Fruit fly (Drosophila melanogaster): Measurements from ENCODE around the gene CG5611.

The CG5611 gene

dm6 chr3R:27656686-27657535 lies 21.1 kb upstream of the CG5611 start, which contains the start of gene tau:
TSS of gene tau (minus strand) at chr3R:27656996.
- TF ChIP-seq CG32121 (GFP tag; IDR thresholded peaks at IDR 0.05) (peak; percentile 20; the same call in 1 of the 2 replicates), CG8301 (tag; optimal IDR thresholded peaks at IDR 0.05) (no peak)

dm6 chr3R:27655109-27655508 lies 19.2 kb upstream of the CG5611 start:
- TF ChIP-seq fd96Ca (GFP tag; IDR thresholded peaks at IDR 0.05) (peak; percentile 46; the same call in 1 of the 3 replicates), CG10348 (GFP tag; IDR thresholded peaks at IDR 0.05) (no peak), CG14655 (GFP tag; optimal IDR thresholded peaks at IDR 0.05) (peak; percentile 53), Ets98B (GFP tag; IDR thresholded peaks at IDR 0.05) (no peak; the same call in 1 of the 2 replicates), CG34367 (tag; optimal IDR thresholded peaks at IDR 0.05) (peak; percentile 5), CG32121 (GFP tag; IDR thresholded peaks at IDR 0.05) (peak; percentile 59), CG9948 (tag; optimal IDR thresholded peaks at IDR 0.05) (peak; percentile 36), CG4496 (GFP tag; IDR thresholded peaks at IDR 0.05) (peak; percentile 60), CG8159 (tag; optimal IDR thresholded peaks at IDR 0.05) (peak; percentile 29), CG8301 (tag; optimal IDR thresholded peaks at IDR 0.05) (peak; percentile 47)

DNA sequence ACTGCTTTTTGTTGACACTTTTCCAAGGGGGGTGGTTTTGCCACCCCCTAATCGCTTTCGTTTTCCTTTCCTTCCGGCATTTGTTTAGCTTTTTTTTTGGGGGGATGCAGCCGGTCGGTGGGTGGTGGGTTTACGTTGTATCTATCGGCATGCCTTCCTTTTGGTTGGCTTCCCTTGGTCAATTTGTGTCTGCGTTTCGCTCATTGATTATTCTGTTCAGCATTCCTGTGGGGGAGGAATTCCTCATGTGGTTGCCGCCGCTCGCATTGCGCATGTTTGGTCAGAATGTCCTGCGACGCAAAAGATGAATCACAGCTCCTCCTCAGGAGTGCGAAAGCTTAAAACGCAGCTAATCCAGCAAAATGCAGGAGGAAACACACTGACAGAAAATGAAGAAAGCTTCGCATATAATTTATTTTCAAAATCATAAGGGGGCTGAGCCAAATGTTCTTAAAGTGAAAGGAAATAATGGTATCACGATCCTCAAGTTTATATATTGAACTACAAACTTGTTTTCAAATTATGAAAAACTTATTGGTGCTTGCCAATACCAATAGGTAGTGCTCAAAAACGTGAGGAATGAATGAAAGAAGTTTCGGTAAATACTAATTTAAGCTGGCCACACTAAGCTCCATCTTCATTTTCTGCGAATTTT lies 16.4 kb upstream of the CG5611 start, which contains the start of gene RpS10a:
TSS of gene RpS10a (plus strand) at position 605 of the 655 bp plus-strand sequence.
- TF ChIP-seq CG10348 (GFP tag; IDR thresholded peaks at IDR 0.05) (no peak), CG14655 (GFP tag; optimal IDR thresholded peaks at IDR 0.05) (no peak), D1 (tag; optimal IDR thresholded peaks at IDR 0.05) (no peak), EcR (GFP tag; optimal IDR thresholded peaks at IDR 0.05) (no peak), CG32121 (GFP tag; IDR thresholded peaks at IDR 0.05) (no peak), CG34367 (tag; optimal IDR thresholded peaks at IDR 0.05) (no peak), Pif1A (GFP tag; optimal IDR thresholded peaks at IDR 0.05) (no peak), CG13204 (GFP tag; optimal IDR thresholded peaks at IDR 0.05) (no peak), gl (tag; optimal IDR thresholded peaks at IDR 0.05) (no peak), fd96Ca (GFP tag; IDR thresholded peaks at IDR 0.05) (no peak), rn (GFP tag; IDR thresholded peaks at IDR 0.05) (no peak), CG12605 (GFP tag; IDR thresholded peaks at IDR 0.05) (no peak)

- no peak for TF ChIP-seq CG10348 (GFP tag; IDR thresholded peaks at IDR 0.05)
- TF ChIP-seq D1 (tag; optimal IDR thresholded peaks at IDR 0.05), result no peak
- no peak for TF ChIP-seq CG13204 (GFP tag; optimal IDR thresholded peaks at IDR 0.05)
- no peak for TF ChIP-seq gl (tag; optimal IDR thresholded peaks at IDR 0.05)
- no peak for TF ChIP-seq rn (GFP tag; IDR thresholded peaks at IDR 0.05)
- no peak for TF ChIP-seq CG32121 (GFP tag; IDR thresholded peaks at IDR 0.05)
- no peak for TF ChIP-seq CG17806 (tag; optimal IDR thresholded peaks at IDR 0.05)
- TF ChIP-seq CG15710 (tag; optimal IDR thresholded peaks at IDR 0.05), result no peak
- no peak for TF ChIP-seq Pif1A (GFP tag; optimal IDR thresholded peaks at IDR 0.05)
- no peak for TF ChIP-seq CG8159 (tag; optimal IDR thresholded peaks at IDR 0.05)
- TF ChIP-seq Snoo (tag; optimal IDR thresholded peaks at IDR 0.05), result no peak
- TF ChIP-seq Pif1B (GFP tag; optimal IDR thresholded peaks at IDR 0.05), result no peak
- TF ChIP-seq CG12605 (GFP tag; IDR thresholded peaks at IDR 0.05), result no peak
- no peak for TF ChIP-seq EcR (GFP tag; optimal IDR thresholded peaks at IDR 0.05)
- no peak for TF ChIP-seq fd96Ca (GFP tag; IDR thresholded peaks at IDR 0.05)
- no peak for TF ChIP-seq CG8301 (tag; optimal IDR thresholded peaks at IDR 0.05)
- TF ChIP-seq CG34367 (tag; optimal IDR thresholded peaks at IDR 0.05), result no peak
- no peak for TF ChIP-seq CG9948 (tag; optimal IDR thresholded peaks at IDR 0.05)
Observed at dm6 chr3R:27651710-27652109, 15.8 kb upstream of the CG5611 start.

DNA sequence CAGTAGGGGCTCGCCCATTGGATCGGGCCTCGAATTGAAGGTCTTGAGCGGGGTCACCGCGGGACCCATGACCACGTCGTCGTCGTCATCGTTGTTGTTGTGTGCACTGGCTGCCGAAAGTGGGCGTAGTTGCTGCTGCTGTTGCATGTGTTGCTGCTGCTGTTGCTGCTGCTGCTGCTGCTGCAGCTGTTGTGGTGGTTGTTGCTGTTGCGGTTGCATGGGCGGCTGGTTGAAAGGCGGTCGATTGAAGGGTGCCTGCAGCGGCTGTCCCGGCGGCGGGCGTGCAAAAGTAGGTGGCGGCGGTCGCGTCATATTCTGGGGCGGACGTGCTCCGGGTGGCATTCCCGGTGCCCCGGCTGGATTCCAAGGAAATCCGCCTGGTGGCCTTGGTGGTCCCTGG lies 12.0 kb upstream of the CG5611 start:
- TF ChIP-seq CG15710 (tag; optimal IDR thresholded peaks at IDR 0.05), result no peak
- TF ChIP-seq CG34367 (tag; optimal IDR thresholded peaks at IDR 0.05), result no peak
- TF ChIP-seq CG13204 (GFP tag; optimal IDR thresholded peaks at IDR 0.05), result no peak
- no peak for TF ChIP-seq fd96Ca (GFP tag; IDR thresholded peaks at IDR 0.05)
- TF ChIP-seq gl (tag; optimal IDR thresholded peaks at IDR 0.05), result no peak
- no peak for TF ChIP-seq rn (GFP tag; IDR thresholded peaks at IDR 0.05)
- TF ChIP-seq Snoo (tag; optimal IDR thresholded peaks at IDR 0.05), result no peak

- TF ChIP-seq CG10348 (GFP tag; IDR thresholded peaks at IDR 0.05), result no peak
Observed at dm6 chr3R:27643080-27643479, 7.2 kb upstream of the CG5611 start.

Measured in whole organism, pupa.